Fruit fly (Drosophila melanogaster) whole organism, embryonic: ENCODE data around the gene CG15152.

Experiments used
- Atf-2 ChIP-seq: fragments of 200-800 bp; sonication (Bioruptor generic); optimal IDR thresholded peaks from 2 replicates; lab custom pipeline; 2016; ENCODE audit warnings: missing biosample characterization, missing genetic modification characterization
- Bdp1 ChIP-seq: fragments of 200-800 bp; sonication (Bioruptor generic); optimal IDR thresholded peaks from 3 replicates; lab custom pipeline; 2016; ENCODE audit warnings: missing biosample characterization, missing genetic modification characterization
- C15 ChIP-seq: fragments of 200-800 bp; sonication (Bioruptor generic); IDR thresholded peaks from 3 replicates; pipeline ENCODE4 v1.3.6; 2022; ENCODE audit warnings: missing biosample characterization, missing genetic modification characterization
- CG1024 ChIP-seq: fragments of 200-800 bp; sonication (Bioruptor generic); IDR thresholded peaks from 2 replicates; pipeline ENCODE4 v1.3.6; 2022; ENCODE audit warnings: missing biosample characterization, missing genetic modification characterization
- CG12299 ChIP-seq: fragments of 200-800 bp; sonication (Bioruptor generic); optimal IDR thresholded peaks from 2 replicates; lab custom pipeline; 2018; ENCODE audit warnings: missing biosample characterization, mild to moderate bottlenecking, missing genetic modification characterization
- CG12391 ChIP-seq: fragments of 200-800 bp; sonication (Bioruptor generic); optimal IDR thresholded peaks from 3 replicates; lab custom pipeline; 2018; ENCODE audit warnings: missing biosample characterization, mild to moderate bottlenecking, missing genetic modification characterization, moderate library complexity
- CG12769 ChIP-seq: fragments of 200-800 bp; sonication (Bioruptor generic); optimal IDR thresholded peaks from 2 replicates; lab custom pipeline; 2019; ENCODE audit warnings: missing biosample characterization, mild to moderate bottlenecking, missing genetic modification characterization, moderate library complexity
- CG14667 ChIP-seq: fragments of 200-800 bp; sonication (Bioruptor generic); IDR thresholded peaks from 2 replicates; pipeline ENCODE4 v1.3.6; 2022; ENCODE audit warnings: missing biosample characterization, missing genetic modification characterization
- CG1602 ChIP-seq: fragments of 200-800 bp; sonication (Bioruptor generic); optimal IDR thresholded peaks from 3 replicates; lab custom pipeline; 2016; ENCODE audit warnings: missing biosample characterization, missing genetic modification characterization
- CG1603 ChIP-seq: fragments of 200-800 bp; sonication (Bioruptor generic); optimal IDR thresholded peaks from 2 replicates; lab custom pipeline; 2019; ENCODE audit warnings: missing biosample characterization, mild to moderate bottlenecking, missing genetic modification characterization, moderate library complexity
- CG17359 ChIP-seq: fragments of 200-800 bp; sonication (Bioruptor generic); optimal IDR thresholded peaks from 3 replicates; lab custom pipeline; 2018; ENCODE audit warnings: missing biosample characterization, mild to moderate bottlenecking, missing genetic modification characterization, moderate library complexity
- CG18764 ChIP-seq: fragments of 200-800 bp; sonication (Bioruptor generic); optimal IDR thresholded peaks from 3 replicates; lab custom pipeline; 2016; ENCODE audit warnings: missing biosample characterization, missing genetic modification characterization
- CG31224 ChIP-seq: fragments of 200-800 bp; sonication (Bioruptor generic); IDR thresholded peaks from 2 replicates; pipeline ENCODE4 v1.3.6; 2022; ENCODE audit warnings: missing biosample characterization, missing genetic modification characterization
- CG31365 ChIP-seq: fragments of 200-800 bp; sonication (Bioruptor generic); optimal IDR thresholded peaks from 2 replicates; lab custom pipeline; 2018; ENCODE audit warnings: missing biosample characterization, mild to moderate bottlenecking, missing genetic modification characterization
- CG31441 ChIP-seq: fragments of 200-800 bp; sonication (Bioruptor generic); IDR thresholded peaks from 2 replicates; pipeline ENCODE4 v1.3.6; 2022; ENCODE audit warnings: missing biosample characterization, missing genetic modification characterization
- CG4617 ChIP-seq: fragments of 200-800 bp; sonication (Bioruptor generic); optimal IDR thresholded peaks from 3 replicates; lab custom pipeline; 2016; ENCODE audit warnings: missing biosample characterization, missing genetic modification characterization, borderline replicate concordance
- CG6254 ChIP-seq: fragments of 200-800 bp; sonication (Bioruptor generic); optimal IDR thresholded peaks from 3 replicates; lab custom pipeline; 2017; ENCODE audit warnings: mild to moderate bottlenecking, missing biosample characterization, missing genetic modification reagents, missing genetic modification characterization
- CG6272 ChIP-seq: fragments of 200-800 bp; sonication (Bioruptor generic); IDR thresholded peaks from 2 replicates; pipeline ENCODE4 v1.3.6; 2022; ENCODE audit warnings: missing biosample characterization, missing genetic modification characterization
- CG8944 ChIP-seq: fragments of 200-800 bp; sonication (Bioruptor generic); optimal IDR thresholded peaks from 3 replicates; lab custom pipeline; 2016; ENCODE audit warnings: missing biosample characterization, missing genetic modification characterization
- CoRest ChIP-seq: fragments of 200-800 bp; sonication (Bioruptor generic); optimal IDR thresholded peaks from 3 replicates; lab custom pipeline; 2018; ENCODE audit warnings: missing biosample characterization, mild to moderate bottlenecking, missing genetic modification characterization, moderate library complexity
- CrebB ChIP-seq: fragments of 200-800 bp; sonication (Bioruptor generic); optimal IDR thresholded peaks from 3 replicates; lab custom pipeline; 2018; ENCODE audit warnings: missing biosample characterization, mild to moderate bottlenecking, missing genetic modification characterization
- D19A ChIP-seq: fragments of 200-800 bp; optimal IDR thresholded peaks from 3 replicates; lab custom pipeline; 2019; ENCODE audit warnings: missing biosample characterization, mild to moderate bottlenecking, missing genetic modification characterization, moderate library complexity
- Dad ChIP-seq: fragments of 200-800 bp; sonication (Bioruptor generic); optimal IDR thresholded peaks from 3 replicates; lab custom pipeline; 2016; ENCODE audit warnings: missing biosample characterization, missing genetic modification characterization
- Dip2 ChIP-seq: fragments of 200-800 bp; sonication (Bioruptor generic); IDR thresholded peaks from 2 replicates; pipeline ENCODE4 v1.3.6; 2022; ENCODE audit warnings: missing biosample characterization, missing genetic modification characterization
- Dll ChIP-seq: fragments of 200-800 bp; sonication (Bioruptor generic); IDR thresholded peaks from 4 replicates; pipeline ENCODE4 v1.3.6; 2022; ENCODE audit warnings: missing biosample characterization, missing genetic modification characterization; ENCODE audit not compliant: partially characterized antibody
- Hmx ChIP-seq: fragments of 200-800 bp; sonication (Bioruptor generic); optimal IDR thresholded peaks from 2 replicates; lab custom pipeline; 2016; ENCODE audit warnings: missing biosample characterization, missing genetic modification characterization
- Neu2 ChIP-seq: fragments of 200-800 bp; sonication (Bioruptor generic); optimal IDR thresholded peaks from 3 replicates; lab custom pipeline; 2016; ENCODE audit warnings: missing biosample characterization, missing genetic modification characterization, borderline replicate concordance
- Optix ChIP-seq: fragments of 200-800 bp; sonication (Bioruptor generic); IDR thresholded peaks from 3 replicates; pipeline ENCODE4 v1.3.6; 2022; ENCODE audit warnings: missing biosample characterization, missing genetic modification characterization
- Pdp1 ChIP-seq, 2 experiments: fragments of 200-800 bp; sonication (Bioruptor generic); optimal IDR thresholded peaks; 3 replicates each; lab custom pipeline; 2016; ENCODE audit warnings: missing biosample characterization in 2 of 2, missing genetic modification characterization in 2 of 2, mild to moderate bottlenecking in 1 of 2, moderate library complexity in 1 of 2
- aop ChIP-seq: fragments of 200-800 bp; sonication (Bioruptor generic); IDR thresholded peaks from 2 replicates; pipeline ENCODE4 v1.3.6; 2022; ENCODE audit warnings: missing biosample characterization, missing genetic modification characterization
- ara ChIP-seq: fragments of 200-800 bp; sonication (Bioruptor generic); IDR thresholded peaks from 2 replicates; pipeline ENCODE4 v1.3.6; 2022; ENCODE audit warnings: missing biosample characterization, missing genetic modification characterization
- ash1 ChIP-seq: fragments of 200-800 bp; sonication (Bioruptor generic); optimal IDR thresholded peaks from 2 replicates; lab custom pipeline; 2018; ENCODE audit warnings: missing biosample characterization, mild to moderate bottlenecking, missing genetic modification characterization
- cg ChIP-seq: fragments of 200-800 bp; sonication (Bioruptor generic); optimal IDR thresholded peaks from 3 replicates; lab custom pipeline; 2019; ENCODE audit warnings: missing biosample characterization, mild to moderate bottlenecking, missing genetic modification characterization, moderate library complexity
- corto ChIP-seq: fragments of 200-800 bp; sonication (Bioruptor generic); optimal IDR thresholded peaks from 2 replicates; lab custom pipeline; 2016; ENCODE audit warnings: missing biosample characterization, mild to moderate bottlenecking, missing genetic modification characterization, moderate library complexity
- dimm ChIP-seq: fragments of 200-800 bp; sonication (Bioruptor generic); IDR thresholded peaks from 2 replicates; pipeline ENCODE4 v1.3.6; 2022; ENCODE audit warnings: missing biosample characterization, missing genetic modification characterization
- fd102C ChIP-seq: fragments of 200-800 bp; sonication (Bioruptor generic); optimal IDR thresholded peaks from 2 replicates; lab custom pipeline; 2018; ENCODE audit warnings: missing biosample characterization, mild to moderate bottlenecking, missing genetic modification characterization, moderate library complexity
- gce ChIP-seq: fragments of 200-800 bp; sonication (Bioruptor generic); IDR thresholded peaks from 3 replicates; pipeline ENCODE4 v1.3.6; 2022; ENCODE audit warnings: missing biosample characterization, missing genetic modification characterization
- grn ChIP-seq: fragments of 200-800 bp; sonication (Bioruptor generic); optimal IDR thresholded peaks from 3 replicates; lab custom pipeline; 2017; ENCODE audit warnings: missing biosample characterization, missing genetic modification characterization
- gsb ChIP-seq: fragments of 200-800 bp; sonication (Bioruptor generic); IDR thresholded peaks from 2 replicates; pipeline ENCODE4 v1.3.6; 2022; ENCODE audit warnings: missing biosample characterization, missing genetic modification characterization
- gsb-n ChIP-seq: fragments of 200-800 bp; sonication (Bioruptor generic); optimal IDR thresholded peaks from 3 replicates; lab custom pipeline; 2018; ENCODE audit warnings: missing biosample characterization, mild to moderate bottlenecking, missing genetic modification characterization
- kay ChIP-seq: fragments of 200-800 bp; sonication (Bioruptor generic); optimal IDR thresholded peaks from 2 replicates; lab custom pipeline; 2016; ENCODE audit warnings: missing biosample characterization, missing genetic modification characterization
- pros ChIP-seq: fragments of 200-800 bp; sonication (Bioruptor generic); optimal IDR thresholded peaks from 3 replicates; lab custom pipeline; 2019; ENCODE audit warnings: missing biosample characterization, mild to moderate bottlenecking, missing genetic modification characterization, moderate library complexity
- ro ChIP-seq: fragments of 200-800 bp; sonication (Bioruptor generic); IDR thresholded peaks from 2 replicates; pipeline ENCODE4 v1.3.6; 2022; ENCODE audit warnings: missing biosample characterization, missing genetic modification characterization
- scrt ChIP-seq: fragments of 200-800 bp; sonication (Bioruptor generic); optimal IDR thresholded peaks from 2 replicates; lab custom pipeline; 2018; ENCODE audit warnings: missing biosample characterization, mild to moderate bottlenecking, missing genetic modification characterization, moderate library complexity
- sr ChIP-seq: fragments of 200-800 bp; sonication (Bioruptor generic); IDR thresholded peaks from 3 replicates; pipeline ENCODE4 v1.3.6; 2022; ENCODE audit warnings: missing biosample characterization, missing genetic modification characterization
- stc ChIP-seq: fragments of 200-800 bp; sonication (Bioruptor generic); IDR thresholded peaks from 2 replicates; pipeline ENCODE4 v1.3.6; 2022; ENCODE audit warnings: missing biosample characterization, missing genetic modification characterization
- tgo ChIP-seq: fragments of 200-800 bp; sonication (Bioruptor generic); IDR thresholded peaks from 3 replicates; pipeline ENCODE4 v1.3.6; 2022; ENCODE audit warnings: missing biosample characterization, missing genetic modification characterization
- toy ChIP-seq: fragments of 200-800 bp; sonication (Bioruptor generic); IDR thresholded peaks from 2 replicates; pipeline ENCODE4 v1.3.6; 2022; ENCODE audit warnings: missing biosample characterization, missing genetic modification characterization
- unpg ChIP-seq: fragments of 200-800 bp; sonication (Bioruptor generic); optimal IDR thresholded peaks from 3 replicates; lab custom pipeline; 2018; ENCODE audit warnings: missing biosample characterization, mild to moderate bottlenecking, missing genetic modification characterization, moderate library complexity
- zen2 ChIP-seq: fragments of 200-800 bp; sonication (Bioruptor generic); IDR thresholded peaks from 3 replicates; pipeline ENCODE4 v1.3.6; 2022; ENCODE audit warnings: missing biosample characterization, missing genetic modification characterization; ENCODE audit not compliant: partially characterized antibody

CG15152 gene

DNA sequence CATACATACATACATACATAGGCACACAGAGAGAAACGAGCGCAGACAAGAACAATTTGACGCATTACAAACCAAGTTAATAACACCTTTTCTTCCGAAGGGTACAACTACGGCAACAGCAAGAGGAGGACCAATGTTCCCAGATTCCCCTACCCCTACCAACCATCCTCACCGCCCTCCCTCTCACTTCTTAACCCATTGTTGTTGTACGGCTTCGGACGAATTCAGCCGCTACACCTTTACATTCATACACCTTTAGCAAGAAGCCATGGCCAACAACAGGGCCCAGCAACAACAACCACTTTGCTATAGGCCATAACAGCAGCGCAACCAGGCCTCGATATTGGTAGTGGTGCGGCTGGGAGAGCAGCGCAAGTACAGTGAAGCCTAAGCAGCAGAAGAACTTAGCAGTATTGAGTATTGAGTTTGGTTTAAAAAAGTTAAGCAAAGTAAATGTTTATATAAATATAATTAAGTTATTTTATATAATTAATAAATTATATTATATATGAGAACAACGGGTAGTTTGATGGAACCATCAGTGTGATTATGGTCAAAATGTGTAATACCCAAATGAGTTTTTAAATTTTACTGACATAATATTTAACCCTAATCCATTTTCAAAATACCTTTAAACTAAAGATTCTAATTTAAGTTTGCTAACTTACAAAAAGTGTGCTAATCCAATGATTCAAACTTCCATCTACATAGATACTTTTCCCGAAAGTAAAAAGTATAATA, 36.2 kb downstream of the CG15152 start (continued):
- TF ChIP-seq CG18764 (GFP tag; lab: Kevin White, UChicago) (no peak), unpg (GFP tag; lab: Kevin White, UChicago) (peak; percentile 8), Dll (GFP tag; lab: Robert Waterston, UW) (no peak), ro (GFP tag; lab: Robert Waterston, UW) (no peak), cg (GFP tag; lab: Kevin White, UChicago) (peak; percentile 83), tgo (peak; percentile 48; the same call in 2 of the 3 replicates), CG1603 (peak; percentile 19), CG1024 (GFP tag; lab: Robert Waterston, UW) (no peak), gsb-n (tag; lab: Kevin White, UChicago) (no peak), gsb (GFP tag; lab: Robert Waterston, UW) (no peak), grn (GFP tag; lab: Kevin White, UChicago) (no peak), gce (GFP tag; lab: Robert Waterston, UW) (0 out of 3 replicates have a peak, but pooled peaks have one; percentile 5), fd102C (GFP tag; lab: Kevin White, UChicago) (no peak), Optix (GFP tag; lab: Robert Waterston, UW) (no peak), ara (0 out of 2 replicates have a peak, but pooled peaks have one; percentile 4), sr (no peak), Pdp1 (GFP tag; optimal IDR thresholded peaks at IDR 0.05; lab: Kevin White, UChicago) (peak in 1 of 2 experiments; percentile 48), Bdp1 (GFP tag; lab: Kevin White, UChicago) (no peak), CG8944 (GFP tag; lab: Kevin White, UChicago) (no peak), pros (GFP tag; lab: Kevin White, UChicago) (peak; percentile 5), CG6272 (GFP tag; lab: Robert Waterston, UW) (no peak), Atf-2 (GFP tag; lab: Kevin White, UChicago) (no peak), CG1602 (GFP tag; lab: Kevin White, UChicago) (no peak), Dad (GFP tag; lab: Kevin White, UChicago) (no peak), CG31441 (GFP tag; lab: Robert Waterston, UW) (peak; percentile 23; the same call in 1 of the 2 replicates), Dip2 (GFP tag; lab: Robert Waterston, UW) (no peak), CG31224 (peak; percentile 57), CoRest (tag; lab: Kevin White, UChicago) (no peak), Hmx (GFP tag; lab: Kevin White, UChicago) (no peak), CG31365 (no peak), CrebB (tag; lab: Kevin White, UChicago) (no peak), CG4617 (no peak), dimm (GFP tag; lab: Robert Waterston, UW) (no peak), CG14667 (GFP tag; lab: Robert Waterston, UW) (peak; percentile 33), toy (GFP tag; lab: Robert Waterston, UW) (no peak), D19A (no peak), stc (GFP tag; lab: Robert Waterston, UW) (no peak), CG12769 (tag; lab: Kevin White, UChicago) (peak; percentile 92), zen2 (GFP tag; lab: Robert Waterston, UW) (no peak), CG17359 (peak; percentile 25), Neu2 (no peak), ash1 (GFP tag; lab: Kevin White, UChicago) (peak; percentile 13), scrt (GFP tag; lab: Kevin White, UChicago) (no peak), CG6254 (GFP tag; lab: Kevin White, UChicago) (no peak), CG12391 (tag; lab: Kevin White, UChicago) (peak; percentile 0), CG12299 (tag; lab: Kevin White, UChicago) (no peak), kay (no peak), corto (no peak), aop (GFP tag; lab: Robert Waterston, UW) (no peak), C15 (no peak)
